Fruit fly (Drosophila melanogaster) S2 (cell line): ENCODE results near the gene CG5292.

Experiments
- CG8478 ChIP-seq: fragments of >200 bp; optimal IDR thresholded peaks from 2 replicates; lab custom pipeline; 2018
- CTCF ChIP-seq, 2 experiments: fragments of >200 bp; optimal IDR thresholded peaks; 2 replicates each; lab custom pipeline; 2018

CG5292 gene

DNA sequence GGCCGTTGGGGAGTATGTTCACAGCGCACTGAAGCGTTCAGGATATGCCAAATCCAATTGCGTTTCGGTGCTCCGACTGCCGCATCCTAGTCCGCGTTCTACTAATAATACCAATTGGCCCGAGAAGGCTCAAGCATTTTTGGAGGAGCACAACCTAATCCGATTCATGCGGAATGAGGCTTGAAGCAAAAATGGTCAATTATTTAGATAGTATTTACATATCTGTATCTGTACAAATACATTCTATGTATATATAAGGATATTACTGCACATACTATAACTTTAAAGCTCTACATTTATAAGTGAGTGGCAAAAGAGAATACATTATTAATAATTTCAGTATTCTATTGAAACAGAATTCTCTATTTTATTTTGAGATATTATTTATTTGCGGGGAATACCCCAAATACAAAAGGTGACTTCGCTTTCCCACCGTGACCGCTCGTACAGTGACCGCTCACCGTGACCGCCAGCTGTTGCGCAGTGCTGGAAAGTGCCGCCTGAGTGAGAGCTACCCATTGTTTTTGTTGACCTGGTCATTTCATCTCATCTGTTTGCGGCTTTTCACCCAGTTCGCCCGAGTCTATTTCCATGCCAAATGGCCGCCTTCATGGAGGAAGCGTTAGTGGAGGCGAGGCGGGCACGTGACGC lies at the start of gene CG5292:
Gene CG5292 (plus strand): TSS at position 486 of the 651 bp plus-strand sequence.
- peak in 1 of 2 experiments; percentile 24 for TF ChIP-seq CTCF (optimal IDR thresholded peaks at IDR 0.05; lab: Kevin White, UChicago)
- TF ChIP-seq CG8478 (lab: Kevin White, UChicago): no peak

dm6 chr3R:17108881-17109280 lies 42.8 kb upstream of the CG5292 start:
- TF ChIP-seq CG8478 (lab: Kevin White, UChicago): no peak
- peak; percentile 63 to 86 for TF ChIP-seq CTCF (optimal IDR thresholded peaks at IDR 0.05; lab: Kevin White, UChicago)

- TF ChIP-seq CTCF (optimal IDR thresholded peaks at IDR 0.05; lab: Kevin White, UChicago) (no peak), CG8478 (lab: Kevin White, UChicago) (no peak)
These were observed 40.6 kb upstream of the CG5292 start for dm6 chr3R:17110880-17111726.

DNA sequence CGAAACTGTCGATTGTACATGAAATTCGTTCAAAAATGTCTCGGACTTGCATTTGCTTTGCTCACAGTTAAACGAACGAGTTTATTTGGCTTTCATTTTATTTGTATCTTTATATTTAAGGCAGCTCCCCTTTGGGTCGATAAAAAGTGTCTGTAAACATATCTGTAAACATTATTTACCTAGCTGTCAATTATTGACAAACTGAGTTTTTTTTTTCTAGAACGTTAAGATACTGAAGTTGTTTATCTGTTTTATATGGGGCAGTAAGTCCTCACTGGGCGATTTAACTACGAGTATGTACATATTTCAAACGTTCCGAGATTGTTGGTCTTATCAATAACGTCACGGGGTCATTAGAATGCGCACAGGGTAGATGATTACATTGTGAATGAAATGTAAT lies 36.0 kb upstream of the CG5292 start:
- TF ChIP-seq CG8478 (lab: Kevin White, UChicago) (no peak), CTCF (optimal IDR thresholded peaks at IDR 0.05; lab: Kevin White, UChicago) (no peak)

dm6 chr3R:17116231-17116630 lies 35.4 kb upstream of the CG5292 start:
- TF ChIP-seq CTCF (optimal IDR thresholded peaks at IDR 0.05; lab: Kevin White, UChicago) (no peak), CG8478 (lab: Kevin White, UChicago) (no peak)

- TF ChIP-seq CTCF (optimal IDR thresholded peaks at IDR 0.05; lab: Kevin White, UChicago): no peak
- no peak for TF ChIP-seq CG8478 (lab: Kevin White, UChicago)
These were observed 33.9 kb upstream of the CG5292 start for dm6 chr3R:17117607-17118327.

dm6 chr3R:17118917-17119378 lies 32.7 kb upstream of the CG5292 start:
- TF ChIP-seq CTCF (optimal IDR thresholded peaks at IDR 0.05; lab: Kevin White, UChicago) (no peak), CG8478 (lab: Kevin White, UChicago) (no peak)

- TF ChIP-seq CG8478 (lab: Kevin White, UChicago): no peak
- no peak for TF ChIP-seq CTCF (optimal IDR thresholded peaks at IDR 0.05; lab: Kevin White, UChicago)
These were observed 31.5 kb upstream of the CG5292 start, which contains the start of gene CG34278 for dm6 chr3R:17120165-17120564. TSS of gene CG34278 (plus strand) at chr3R:17120465.

dm6 chr3R:17121277-17121676 lies 30.4 kb upstream of the CG5292 start, which contains the start of gene CG42779:
TSS of gene CG42779 (plus strand) at chr3R:17121577.
- no peak for TF ChIP-seq CTCF (optimal IDR thresholded peaks at IDR 0.05; lab: Kevin White, UChicago)
- TF ChIP-seq CG8478 (lab: Kevin White, UChicago): no peak

dm6 chr3R:17122796-17123504 lies 28.7 kb upstream of the CG5292 start:
- no peak for TF ChIP-seq CG8478 (lab: Kevin White, UChicago)
- TF ChIP-seq CTCF (optimal IDR thresholded peaks at IDR 0.05; lab: Kevin White, UChicago): no peak

dm6 chr3R:17124177-17124576 lies 27.5 kb upstream of the CG5292 start, which contains the start of gene CG45079:
TSS of gene CG45079 (plus strand) at chr3R:17124477.
- no peak for TF ChIP-seq CG8478 (lab: Kevin White, UChicago)
- no peak for TF ChIP-seq CTCF (optimal IDR thresholded peaks at IDR 0.05; lab: Kevin White, UChicago)

dm6 chr3R:17125339-17126044 lies 26.2 kb upstream of the CG5292 start, which contains the start of gene cher:
TSS of gene cher (minus strand) at chr3R:17125389.
- no peak for TF ChIP-seq CG8478 (lab: Kevin White, UChicago)
- TF ChIP-seq CTCF (optimal IDR thresholded peaks at IDR 0.05; lab: Kevin White, UChicago): no peak

DNA sequence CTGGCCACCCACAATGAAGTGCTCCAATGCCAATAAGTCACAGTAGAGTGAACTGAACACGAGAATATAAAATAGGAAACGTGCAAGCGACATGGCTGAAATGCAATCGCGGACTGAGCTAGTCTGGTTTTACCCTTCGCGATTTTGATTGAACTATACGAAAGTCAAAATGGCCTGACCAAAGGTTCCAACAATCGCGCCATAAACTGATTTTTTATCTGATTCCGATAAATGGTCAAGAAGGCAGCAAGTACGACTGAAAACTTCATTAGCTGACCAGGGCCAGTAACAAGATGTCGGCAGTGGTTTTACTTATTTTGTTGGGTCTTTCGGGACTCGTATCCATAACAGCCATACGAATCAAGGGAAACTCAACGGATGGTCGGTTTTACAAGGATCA lies 24.8 kb upstream of the CG5292 start, which contains the start of the genes CG17477 and CG31269:
Gene CG17477 (minus strand): TSS at position 101 of the 400 bp plus-strand sequence.
Gene CG31269 (plus strand): TSS at position 289 of the 400 bp plus-strand sequence.
- TF ChIP-seq CG8478 (lab: Kevin White, UChicago) (no peak), CTCF (optimal IDR thresholded peaks at IDR 0.05; lab: Kevin White, UChicago) (no peak)
